Fruit fly (Drosophila melanogaster) whole organism, embryonic: Measurements from ENCODE around the gene CG13465.

Source experiments
- C15 ChIP-seq: fragments of 200-800 bp; sonication (Bioruptor generic); IDR thresholded peaks from 3 replicates; pipeline ENCODE4 v1.3.6; 2022; ENCODE audit warnings: missing biosample characterization, missing genetic modification characterization
- CG11093 ChIP-seq: fragments of 200-800 bp; sonication (Bioruptor generic); IDR thresholded peaks from 3 replicates; pipeline ENCODE4 v1.3.6; 2022; ENCODE audit warnings: missing biosample characterization, missing genetic modification characterization
- CG11247 ChIP-seq: fragments of 200-800 bp; sonication (Bioruptor generic); IDR thresholded peaks from 2 replicates; pipeline ENCODE4 v1.3.6; 2022; ENCODE audit warnings: missing biosample characterization, missing genetic modification characterization
- CG15601 ChIP-seq: fragments of 200-800 bp; sonication (Bioruptor generic); optimal IDR thresholded peaks from 3 replicates; lab custom pipeline; 2019; ENCODE audit warnings: missing biosample characterization, mild to moderate bottlenecking, missing genetic modification characterization, moderate library complexity
- CG1603 ChIP-seq: fragments of 200-800 bp; sonication (Bioruptor generic); optimal IDR thresholded peaks from 2 replicates; lab custom pipeline; 2019; ENCODE audit warnings: missing biosample characterization, mild to moderate bottlenecking, missing genetic modification characterization, moderate library complexity
- CG17385 ChIP-seq: fragments of 200-800 bp; sonication (Bioruptor generic); optimal IDR thresholded peaks from 3 replicates; lab custom pipeline; 2018; ENCODE audit warnings: missing biosample characterization, mild to moderate bottlenecking, missing genetic modification characterization
- CG18764 ChIP-seq: fragments of 200-800 bp; sonication (Bioruptor generic); optimal IDR thresholded peaks from 3 replicates; lab custom pipeline; 2016; ENCODE audit warnings: missing biosample characterization, missing genetic modification characterization
- CG3407 ChIP-seq: fragments of 200-800 bp; sonication (Bioruptor generic); optimal IDR thresholded peaks from 2 replicates; lab custom pipeline; 2018; ENCODE audit warnings: missing biosample characterization, mild to moderate bottlenecking, missing genetic modification characterization
- CG3995 ChIP-seq: fragments of 200-800 bp; sonication (Bioruptor generic); optimal IDR thresholded peaks from 3 replicates; lab custom pipeline; 2016; ENCODE audit warnings: missing biosample characterization, missing genetic modification characterization
- CG43689 ChIP-seq: fragments of 200-800 bp; sonication (Bioruptor generic); IDR thresholded peaks from 2 replicates; pipeline ENCODE4 v1.3.6; 2022; ENCODE audit warnings: missing biosample characterization, missing genetic modification characterization
- CG8478 ChIP-seq: fragments of >200 bp; optimal IDR thresholded peaks from 2 replicates; lab custom pipeline; 2018
- CG9727 ChIP-seq: fragments of 200-800 bp; sonication (Bioruptor generic); optimal IDR thresholded peaks from 3 replicates; lab custom pipeline; 2017; ENCODE audit warnings: missing biosample characterization, mild to moderate bottlenecking, missing genetic modification characterization
- CHES-1-like ChIP-seq: fragments of 200-800 bp; sonication (Bioruptor generic); optimal IDR thresholded peaks from 2 replicates; lab custom pipeline; 2016; ENCODE audit warnings: missing biosample characterization, missing genetic modification characterization
- D ChIP-seq, 2 experiments: fragments of 200-800 bp in 1 of 2; fragments of >200 bp in 1 of 2; sonication (Bioruptor generic) in 1 of 2; optimal IDR thresholded peaks; 2 replicates in 1 of 2; 3 replicates in 1 of 2; lab custom pipeline; 2017; ENCODE audit warnings: mild to moderate bottlenecking in 1 of 2, missing biosample characterization in 1 of 2, missing genetic modification characterization in 1 of 2, missing genetic modification reagents in 1 of 2
- Dll ChIP-seq: fragments of 200-800 bp; sonication (Bioruptor generic); IDR thresholded peaks from 4 replicates; pipeline ENCODE4 v1.3.6; 2022; ENCODE audit warnings: missing biosample characterization, missing genetic modification characterization; ENCODE audit not compliant: partially characterized antibody
- E2f1 ChIP-seq: fragments of 200-800 bp; sonication (Bioruptor generic); IDR thresholded peaks from 2 replicates; pipeline ENCODE4 v1.3.6; 2022; ENCODE audit warnings: missing biosample characterization, missing genetic modification characterization
- E2f2 ChIP-seq: fragments of 200-800 bp; sonication (Bioruptor generic); IDR thresholded peaks from 2 replicates; pipeline ENCODE4 v1.3.6; 2022; ENCODE audit warnings: missing biosample characterization, missing genetic modification characterization
- Ets65A ChIP-seq: fragments of 200-800 bp; sonication (Bioruptor generic); peaks from one replicate; lab custom pipeline; 2016; ENCODE audit warnings: missing biosample characterization, missing genetic modification characterization
- HHEX ChIP-seq: fragments of 200-800 bp; sonication (Bioruptor generic); optimal IDR thresholded peaks from 3 replicates; lab custom pipeline; 2017; ENCODE audit warnings: missing biosample characterization, mild to moderate bottlenecking, missing genetic modification characterization, missing genetic modification reagents
- Hmx ChIP-seq: fragments of 200-800 bp; sonication (Bioruptor generic); optimal IDR thresholded peaks from 2 replicates; lab custom pipeline; 2016; ENCODE audit warnings: missing biosample characterization, missing genetic modification characterization
- Mrtf ChIP-seq: fragments of 200-800 bp; sonication (Bioruptor generic); IDR thresholded peaks from 3 replicates; pipeline ENCODE4 v1.3.6; 2022; ENCODE audit warnings: missing biosample characterization, missing genetic modification characterization
- Sox102F ChIP-seq: fragments of 200-800 bp; sonication (Bioruptor generic); optimal IDR thresholded peaks from 2 replicates; lab custom pipeline; 2018; ENCODE audit warnings: missing biosample characterization, mild to moderate bottlenecking, missing genetic modification characterization, moderate library complexity
- Sry-δ ChIP-seq: fragments of 200-800 bp; sonication (Bioruptor generic); optimal IDR thresholded peaks from 2 replicates; lab custom pipeline; 2016; ENCODE audit warnings: missing biosample characterization, missing genetic modification characterization
- Stat92E ChIP-seq, 3 experiments: fragments of >200 bp in 2 of 3; fragments of 200-800 bp in 1 of 3; sonication (Bioruptor generic) in 1 of 3; optimal IDR thresholded peaks; 2 replicates each; lab custom pipeline; 2017 to 2019; ENCODE audit warnings: missing biosample characterization in 3 of 3, missing genetic modification characterization in 3 of 3, mild to moderate bottlenecking in 1 of 3, moderate library complexity in 1 of 3
- abd-A ChIP-seq: fragments of 200-800 bp; sonication (Bioruptor generic); optimal IDR thresholded peaks from 3 replicates; lab custom pipeline; 2019; ENCODE audit warnings: missing biosample characterization, mild to moderate bottlenecking, missing genetic modification characterization, moderate library complexity
- ac ChIP-seq: fragments of 200-800 bp; sonication (Bioruptor generic); optimal IDR thresholded peaks from 3 replicates; lab custom pipeline; 2017; ENCODE audit warnings: missing biosample characterization, mild to moderate bottlenecking, missing genetic modification characterization
- btn ChIP-seq: fragments of 200-800 bp; sonication (Bioruptor generic); optimal IDR thresholded peaks from 2 replicates; lab custom pipeline; 2016; ENCODE audit warnings: missing biosample characterization, missing genetic modification characterization
- cad ChIP-seq: fragments of >200 bp; optimal IDR thresholded peaks from 2 replicates; lab custom pipeline; 2017; ENCODE audit warnings: missing biosample characterization, missing genetic modification characterization
- crc ChIP-seq: fragments of 200-800 bp; sonication (Bioruptor generic); optimal IDR thresholded peaks from 2 replicates; lab custom pipeline; 2016; ENCODE audit warnings: missing biosample characterization, missing genetic modification characterization
- grn ChIP-seq: fragments of 200-800 bp; sonication (Bioruptor generic); optimal IDR thresholded peaks from 3 replicates; lab custom pipeline; 2017; ENCODE audit warnings: missing biosample characterization, missing genetic modification characterization
- gsb-n ChIP-seq: fragments of 200-800 bp; sonication (Bioruptor generic); optimal IDR thresholded peaks from 3 replicates; lab custom pipeline; 2018; ENCODE audit warnings: missing biosample characterization, mild to moderate bottlenecking, missing genetic modification characterization
- hth ChIP-seq: fragments of >200 bp; optimal IDR thresholded peaks from 2 replicates; lab custom pipeline; 2017; ENCODE audit warnings: inconsistent platforms
- insv ChIP-seq, 2 experiments: fragments of 200-800 bp; sonication (Bioruptor generic); optimal IDR thresholded peaks; 3 replicates each; lab custom pipeline; 2016 to 2018; ENCODE audit warnings: missing biosample characterization in 2 of 2, missing genetic modification characterization in 2 of 2
- kni ChIP-seq: fragments of 200-800 bp; sonication (Bioruptor generic); optimal IDR thresholded peaks from 3 replicates; lab custom pipeline; 2017; ENCODE audit warnings: mild to moderate bottlenecking, missing biosample characterization, missing genetic modification reagents, missing genetic modification characterization
- lbe ChIP-seq: fragments of 200-800 bp; sonication (Bioruptor generic); optimal IDR thresholded peaks from 2 replicates; lab custom pipeline; 2016; ENCODE audit warnings: missing biosample characterization, mild to moderate bottlenecking, missing genetic modification characterization
- nmo ChIP-seq: fragments of 200-800 bp; sonication (Bioruptor generic); optimal IDR thresholded peaks from 2 replicates; lab custom pipeline; 2018; ENCODE audit warnings: missing biosample characterization, mild to moderate bottlenecking, missing genetic modification characterization, moderate library complexity
- pan ChIP-seq, 4 experiments: fragments of >200 bp in 3 of 4; fragments of 200-800 bp in 1 of 4; sonication (Bioruptor generic) in 1 of 4; optimal IDR thresholded peaks in 3 of 4; IDR thresholded peaks in 1 of 4; 2 replicates each; pipeline versions ENCODE4 v1.3.6 to Lab custom; 2017 to 2022; ENCODE audit warnings: missing biosample characterization in 2 of 4, missing genetic modification characterization in 2 of 4, mixed read lengths in 1 of 4
- phol ChIP-seq: fragments of 200-800 bp; sonication (Bioruptor generic); optimal IDR thresholded peaks from 3 replicates; lab custom pipeline; 2018; ENCODE audit warnings: missing biosample characterization, mild to moderate bottlenecking, missing genetic modification characterization, moderate library complexity
- pros ChIP-seq: fragments of 200-800 bp; sonication (Bioruptor generic); optimal IDR thresholded peaks from 3 replicates; lab custom pipeline; 2019; ENCODE audit warnings: missing biosample characterization, mild to moderate bottlenecking, missing genetic modification characterization, moderate library complexity
- pzg ChIP-seq: fragments of 200-800 bp; sonication (Bioruptor generic); optimal IDR thresholded peaks from 3 replicates; lab custom pipeline; 2018; ENCODE audit warnings: missing biosample characterization, mild to moderate bottlenecking, missing genetic modification characterization, moderate library complexity
- slp2 ChIP-seq: fragments of 200-800 bp; sonication (Bioruptor generic); optimal IDR thresholded peaks from 2 replicates; lab custom pipeline; 2016; ENCODE audit warnings: missing biosample characterization, missing genetic modification characterization
- stwl ChIP-seq: fragments of 200-800 bp; sonication (Bioruptor generic); optimal IDR thresholded peaks from 3 replicates; lab custom pipeline; 2018; ENCODE audit warnings: missing biosample characterization, mild to moderate bottlenecking, missing genetic modification characterization, moderate library complexity
- tgo ChIP-seq: fragments of 200-800 bp; sonication (Bioruptor generic); IDR thresholded peaks from 3 replicates; pipeline ENCODE4 v1.3.6; 2022; ENCODE audit warnings: missing biosample characterization, missing genetic modification characterization
- ttk ChIP-seq: fragments of 200-800 bp; sonication (Bioruptor generic); IDR thresholded peaks from 2 replicates; pipeline ENCODE4 v2.1.2; 2022; ENCODE audit warnings: missing biosample characterization, missing genetic modification characterization
- yki ChIP-seq: fragments of >200 bp; optimal IDR thresholded peaks from 3 replicates; lab custom pipeline; 2018

The CG13465 gene

DNA sequence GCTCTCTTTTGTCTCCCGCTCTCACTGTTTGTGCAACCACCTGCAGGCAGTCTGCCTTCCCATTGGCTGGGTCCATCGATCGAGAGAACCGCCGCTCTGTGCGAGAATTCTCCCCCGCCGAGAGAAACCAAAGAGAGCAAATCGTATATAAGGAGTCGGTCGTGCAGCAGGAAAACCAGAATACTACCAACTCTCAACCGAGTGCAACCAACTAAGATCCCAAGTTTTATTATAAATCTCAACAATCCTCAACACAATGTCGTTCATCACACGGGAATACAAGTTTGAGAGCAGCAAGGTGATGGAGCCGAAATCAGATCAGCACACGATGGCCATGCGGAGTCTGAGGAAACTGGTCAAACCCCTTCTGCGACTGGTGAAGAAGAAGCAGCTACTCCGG lies 25.0 kb upstream of the CG13465 start, which contains the start of gene Tom (continued):
- TF ChIP-seq nmo (GFP tag; lab: Kevin White, UChicago) = no peak

- TF ChIP-seq pan (optimal IDR thresholded peaks at IDR 0.05; lab: Kevin White, UChicago) (peak in 1 of 2 experiments; percentile 77), pan (GFP tag; optimal IDR thresholded peaks at IDR 0.05 in 1 of 2, IDR thresholded peaks at IDR 0.05 in 1 of 2) (no peak), stwl (tag; lab: Kevin White, UChicago) (no peak)
Measured at dm6 chr3L:14968553-14968952, 24.4 kb upstream of the CG13465 start.

- no peak for TF ChIP-seq Dll (GFP tag; lab: Robert Waterston, UW)
- TF ChIP-seq abd-A = no peak
- no peak for TF ChIP-seq Sry-δ (GFP tag; lab: Kevin White, UChicago)
- TF ChIP-seq insv (GFP tag; optimal IDR thresholded peaks at IDR 0.05; lab: Kevin White, UChicago) = peak in 1 of 2 experiments; percentile 60
- TF ChIP-seq Sox102F (GFP tag; lab: Kevin White, UChicago) = no peak
- TF ChIP-seq E2f2 = no peak
- no peak for TF ChIP-seq CG9727 (GFP tag; lab: Kevin White, UChicago)
- TF ChIP-seq yki (lab: Kevin White, UChicago) = no peak
- no peak for TF ChIP-seq CG17385
- peak; percentile 92 for TF ChIP-seq D (optimal IDR thresholded peaks at IDR 0.05; lab: Kevin White, UChicago)
- TF ChIP-seq D (GFP tag; optimal IDR thresholded peaks at IDR 0.05; lab: Kevin White, UChicago) = peak; percentile 2
- TF ChIP-seq CG3407 (GFP tag; lab: Kevin White, UChicago) = no peak
- no peak for TF ChIP-seq HHEX (GFP tag; lab: Kevin White, UChicago)
- no peak for TF ChIP-seq phol (tag; lab: Kevin White, UChicago)
- no peak for TF ChIP-seq crc (GFP tag; lab: Kevin White, UChicago)
- no peak for TF ChIP-seq C15 (GFP tag; lab: Robert Waterston, UW)
- TF ChIP-seq Stat92E (GFP tag; optimal IDR thresholded peaks at IDR 0.05; lab: Kevin White, UChicago) = peak in 1 of 3 experiments; percentile 1
- TF ChIP-seq pzg = no peak
- TF ChIP-seq CG3995 (GFP tag; lab: Kevin White, UChicago) = no peak
- no peak for TF ChIP-seq Mrtf (GFP tag; lab: Robert Waterston, UW)
- TF ChIP-seq grn = peak; percentile 67
- TF ChIP-seq gsb-n (tag; lab: Kevin White, UChicago) = no peak
- no peak for TF ChIP-seq E2f1
- no peak for TF ChIP-seq tgo
- TF ChIP-seq CG1603 (tag; lab: Kevin White, UChicago) = no peak
- TF ChIP-seq btn (GFP tag; lab: Kevin White, UChicago) = no peak
- TF ChIP-seq CG11247 (GFP tag; lab: Robert Waterston, UW) = no peak
- no peak for TF ChIP-seq Hmx (GFP tag; lab: Kevin White, UChicago)
- peak; percentile 41 for TF ChIP-seq cad (GFP tag; lab: Kevin White, UChicago)
- TF ChIP-seq lbe (GFP tag; lab: Kevin White, UChicago) = no peak
- TF ChIP-seq CG18764 = no peak
- TF ChIP-seq kni (GFP tag; lab: Kevin White, UChicago) = peak; percentile 88
- no peak for TF ChIP-seq CG43689
- peak; percentile 31 for TF ChIP-seq hth
- no peak for TF ChIP-seq CG8478
- TF ChIP-seq ttk (GFP tag; lab: Robert Waterston, UW) = no peak
- TF ChIP-seq CHES-1-like (GFP tag; lab: Kevin White, UChicago) = no peak
- no peak for TF ChIP-seq Ets65A (GFP tag; lab: Kevin White, UChicago)
- no peak for TF ChIP-seq CG15601 (tag; lab: Kevin White, UChicago)
- TF ChIP-seq pros = peak; percentile 62
- TF ChIP-seq ac = no peak
- no peak for TF ChIP-seq CG11093
- no peak for TF ChIP-seq slp2 (GFP tag; lab: Kevin White, UChicago)
Measured at dm6 chr3L:14967691-14968538, 23.8 kb upstream of the CG13465 start.
